Fruit fly (Drosophila melanogaster) S2 (cell line): ENCODE results near the gene Ppm1.

Source experiments
- CG8478 ChIP-seq: fragments of >200 bp; optimal IDR thresholded peaks from 2 replicates; lab custom pipeline; 2018
- CTCF ChIP-seq, 2 experiments: fragments of >200 bp; optimal IDR thresholded peaks; 2 replicates each; lab custom pipeline; 2018

dm6 chr3L:601104-601503, 20.0 kb downstream of the Ppm1 start:
- TF ChIP-seq CG8478 (lab: Kevin White, UChicago) (no peak), CTCF (optimal IDR thresholded peaks at IDR 0.05; lab: Kevin White, UChicago) (no peak)
